Fruit fly (Drosophila melanogaster) whole organism, adult: ENCODE data around the gene CG5567.
A peak's percentile ranks its signal among the peaks of the same experiment; 100 is the strongest.

ENCODE experiments used
- CG11617 ChIP-seq: fragments of 200-800 bp; sonication (Bioruptor generic); optimal IDR thresholded peaks from 2 replicates; lab custom pipeline; 2017; ENCODE audit warnings: mild to moderate bottlenecking, missing biosample characterization, missing genetic modification reagents, missing genetic modification characterization
- CG12768 ChIP-seq: fragments of 200-800 bp; sonication (Bioruptor generic); optimal IDR thresholded peaks from 2 replicates; lab custom pipeline; 2017; ENCODE audit warnings: missing biosample characterization, missing genetic modification characterization, mild to moderate bottlenecking, moderate library complexity, missing genetic modification reagents
- CG14711 ChIP-seq: fragments of 200-800 bp; sonication (Bioruptor generic); optimal IDR thresholded peaks from 2 replicates; lab custom pipeline; 2018; ENCODE audit warnings: missing biosample characterization, mild to moderate bottlenecking, missing genetic modification characterization, moderate library complexity
- CG1620 ChIP-seq: fragments of 200-800 bp; sonication (Bioruptor generic); optimal IDR thresholded peaks from 2 replicates; lab custom pipeline; 2016; ENCODE audit warnings: missing biosample characterization, missing genetic modification characterization
- CG33017 ChIP-seq: fragments of 200-800 bp; sonication (Bioruptor generic); optimal IDR thresholded peaks from 2 replicates; lab custom pipeline; 2018; ENCODE audit warnings: missing biosample characterization, mild to moderate bottlenecking, missing genetic modification characterization, moderate library complexity
- CG5204 ChIP-seq: fragments of 200-800 bp; sonication (Bioruptor generic); optimal IDR thresholded peaks from 2 replicates; lab custom pipeline; 2016; ENCODE audit warnings: missing biosample characterization, missing genetic modification characterization
- CG7045 ChIP-seq: fragments of 200-800 bp; sonication (Bioruptor generic); optimal IDR thresholded peaks from 2 replicates; lab custom pipeline; 2017; ENCODE audit warnings: missing biosample characterization, mild to moderate bottlenecking, missing genetic modification characterization
- CG7101 ChIP-seq: fragments of 200-800 bp; sonication (Bioruptor generic); optimal IDR thresholded peaks from 2 replicates; lab custom pipeline; 2018; ENCODE audit warnings: missing biosample characterization, mild to moderate bottlenecking, missing genetic modification characterization, moderate library complexity
- Clk ChIP-seq: fragments of 200-800 bp; sonication (Bioruptor generic); optimal IDR thresholded peaks from 2 replicates; lab custom pipeline; 2017; ENCODE audit warnings: missing biosample characterization, missing genetic modification characterization
- Crg-1 ChIP-seq: fragments of 200-800 bp; sonication (Bioruptor generic); optimal IDR thresholded peaks from 2 replicates; lab custom pipeline; 2016; ENCODE audit warnings: missing biosample characterization, missing genetic modification characterization
- Hr96 ChIP-seq: fragments of 200-800 bp; sonication (Bioruptor generic); optimal IDR thresholded peaks from 2 replicates; lab custom pipeline; 2016; ENCODE audit warnings: missing biosample characterization, missing genetic modification characterization
- Mnt ChIP-seq: fragments of 200-800 bp; sonication (Bioruptor generic); optimal IDR thresholded peaks from 2 replicates; lab custom pipeline; 2016; ENCODE audit warnings: missing biosample characterization, mild to moderate bottlenecking, missing genetic modification characterization
- bab1 ChIP-seq: fragments of 200-800 bp; sonication (Bioruptor generic); optimal IDR thresholded peaks from 3 replicates; lab custom pipeline; 2019; ENCODE audit warnings: missing biosample characterization, mild to moderate bottlenecking, missing genetic modification characterization, moderate library complexity
- cic ChIP-seq: fragments of 200-800 bp; sonication (Bioruptor generic); optimal IDR thresholded peaks from 2 replicates; lab custom pipeline; 2017; ENCODE audit warnings: missing biosample characterization, mild to moderate bottlenecking, missing genetic modification characterization, moderate library complexity
- cnc ChIP-seq, 2 experiments: fragments of >200 bp; optimal IDR thresholded peaks; 2 replicates each; lab custom pipeline; 2017
- kay ChIP-seq: fragments of 200-800 bp; sonication (Bioruptor generic); peaks from one replicate; lab custom pipeline; 2016; ENCODE audit warnings: missing biosample characterization, missing genetic modification characterization, borderline replicate concordance
- ovo ChIP-seq: fragments of 200-800 bp; sonication (Bioruptor generic); optimal IDR thresholded peaks from 2 replicates; lab custom pipeline; 2016; ENCODE audit warnings: missing biosample characterization, missing genetic modification characterization
- pad ChIP-seq: fragments of 200-800 bp; sonication (Bioruptor generic); optimal IDR thresholded peaks from 3 replicates; lab custom pipeline; 2017; ENCODE audit warnings: missing biosample characterization, missing genetic modification characterization, mild to moderate bottlenecking, moderate library complexity, missing genetic modification reagents
- tj ChIP-seq: fragments of 200-800 bp; sonication (Bioruptor generic); optimal IDR thresholded peaks from 3 replicates; lab custom pipeline; 2017; ENCODE audit warnings: missing biosample characterization, mild to moderate bottlenecking, missing genetic modification characterization, moderate library complexity
- toe ChIP-seq: fragments of 200-800 bp; sonication (Bioruptor generic); optimal IDR thresholded peaks from 2 replicates; lab custom pipeline; 2016; ENCODE audit warnings: missing biosample characterization, missing genetic modification characterization

The CG5567 gene

dm6 chr3L:17817821-17818220, 25.5 kb downstream of the CG5567 start, which contains the start of gene Ir75a:
TSS of gene Ir75a (minus strand) at chr3L:17817921.
- no peak for TF ChIP-seq Mnt (GFP tag; lab: Kevin White, UChicago)
- TF ChIP-seq Hr96 (GFP tag; lab: Kevin White, UChicago), result no peak
- no peak for TF ChIP-seq CG33017
- no peak for TF ChIP-seq CG7045 (GFP tag; lab: Kevin White, UChicago)
- TF ChIP-seq CG7101 (tag; lab: Kevin White, UChicago), result no peak
- no peak for TF ChIP-seq CG12768 (GFP tag; lab: Kevin White, UChicago)
- no peak for TF ChIP-seq cic (GFP tag; lab: Kevin White, UChicago)
- TF ChIP-seq ovo (GFP tag; lab: Kevin White, UChicago), result no peak
- no peak for TF ChIP-seq Clk
- TF ChIP-seq cnc (optimal IDR thresholded peaks at IDR 0.05; lab: Kevin White, UChicago), result no peak
- no peak for TF ChIP-seq CG5204 (GFP tag; lab: Kevin White, UChicago)
- TF ChIP-seq pad, result no peak
- no peak for TF ChIP-seq CG14711 (tag; lab: Kevin White, UChicago)
- no peak for TF ChIP-seq kay
- TF ChIP-seq Crg-1 (GFP tag; lab: Kevin White, UChicago), result no peak
- no peak for TF ChIP-seq bab1 (GFP tag; lab: Kevin White, UChicago)
- TF ChIP-seq tj (GFP tag; lab: Kevin White, UChicago), result no peak
- TF ChIP-seq CG1620 (GFP tag; lab: Kevin White, UChicago), result no peak
- no peak for TF ChIP-seq toe (GFP tag; lab: Kevin White, UChicago)
- no peak for TF ChIP-seq CG11617 (GFP tag; lab: Kevin White, UChicago)

- TF ChIP-seq CG7045 (GFP tag; lab: Kevin White, UChicago) (peak; percentile 72), kay (peak; percentile 6), ovo (GFP tag; lab: Kevin White, UChicago) (no peak), CG33017 (peak; percentile 79), tj (GFP tag; lab: Kevin White, UChicago) (peak; percentile 21), cic (GFP tag; lab: Kevin White, UChicago) (peak; percentile 82), bab1 (GFP tag; lab: Kevin White, UChicago) (no peak), CG5204 (GFP tag; lab: Kevin White, UChicago) (peak; percentile 48), CG12768 (GFP tag; lab: Kevin White, UChicago) (peak; percentile 74), CG1620 (GFP tag; lab: Kevin White, UChicago) (no peak), pad (peak; percentile 41), CG7101 (tag; lab: Kevin White, UChicago) (peak; percentile 32), Crg-1 (GFP tag; lab: Kevin White, UChicago) (no peak), Hr96 (GFP tag; lab: Kevin White, UChicago) (peak; percentile 32), CG11617 (GFP tag; lab: Kevin White, UChicago) (peak; percentile 6), Clk (no peak), Mnt (GFP tag; lab: Kevin White, UChicago) (peak; percentile 8), toe (GFP tag; lab: Kevin White, UChicago) (peak; percentile 37)
Observed at dm6 chr3L:17814036-17814435, 29.3 kb downstream of the CG5567 start, which contains the start of gene Cln3. TSS of gene Cln3 (minus strand) at chr3L:17814119.

dm6 chr3L:17808597-17809213, 34.6 kb downstream of the CG5567 start, which contains the start of gene CG32191:
TSS of gene CG32191 (minus strand) at chr3L:17809146.
- TF ChIP-seq cic (GFP tag; lab: Kevin White, UChicago) (no peak), CG12768 (GFP tag; lab: Kevin White, UChicago) (no peak)

dm6 chr3L:17806357-17807025, 36.9 kb downstream of the CG5567 start, which contains the start of gene CG32187:
TSS of gene CG32187 (minus strand) at chr3L:17806365.
- TF ChIP-seq Clk (no peak), CG11617 (GFP tag; lab: Kevin White, UChicago) (no peak), CG33017 (no peak), CG7045 (GFP tag; lab: Kevin White, UChicago) (no peak), CG5204 (GFP tag; lab: Kevin White, UChicago) (no peak), kay (no peak), cnc (optimal IDR thresholded peaks at IDR 0.05; lab: Kevin White, UChicago) (no peak), Crg-1 (GFP tag; lab: Kevin White, UChicago) (no peak)

- no peak for TF ChIP-seq cnc (optimal IDR thresholded peaks at IDR 0.05; lab: Kevin White, UChicago)
- TF ChIP-seq pad, result no peak
- no peak for TF ChIP-seq tj (GFP tag; lab: Kevin White, UChicago)
- TF ChIP-seq CG11617 (GFP tag; lab: Kevin White, UChicago), result peak; percentile 20
- TF ChIP-seq Hr96 (GFP tag; lab: Kevin White, UChicago), result no peak
- no peak for TF ChIP-seq CG12768 (GFP tag; lab: Kevin White, UChicago)
- peak; percentile 40 for TF ChIP-seq toe (GFP tag; lab: Kevin White, UChicago)
- no peak for TF ChIP-seq CG33017
- peak; percentile 32 for TF ChIP-seq CG5204 (GFP tag; lab: Kevin White, UChicago)
- no peak for TF ChIP-seq kay
- TF ChIP-seq CG7101 (tag; lab: Kevin White, UChicago), result peak; percentile 55
- TF ChIP-seq bab1 (GFP tag; lab: Kevin White, UChicago), result no peak
- no peak for TF ChIP-seq Clk
- TF ChIP-seq Crg-1 (GFP tag; lab: Kevin White, UChicago), result no peak
- TF ChIP-seq ovo (GFP tag; lab: Kevin White, UChicago), result no peak
- peak; percentile 98 for TF ChIP-seq Mnt (GFP tag; lab: Kevin White, UChicago)
- no peak for TF ChIP-seq CG1620 (GFP tag; lab: Kevin White, UChicago)
Observed at dm6 chr3L:17804511-17804910, 38.8 kb downstream of the CG5567 start, which contains the start of gene ais. TSS of gene ais (minus strand) at chr3L:17804715.
